Worm (Caenorhabditis elegans): ENCODE measurements around the gene mdt-4.

- TF ChIP-seq med-1 (GFP tag; optimal IDR thresholded peaks at IDR 0.05; ENCODE audit: insufficient read depth) (no peak), ztf-29 (GFP tag; IDR thresholded peaks at IDR 0.05) (no peak), cog-1 (tag; optimal IDR thresholded peaks at IDR 0.05) (no peak), flt-1 (GFP tag; IDR thresholded peaks at IDR 0.05) (no peak), T22C8.4 (GFP tag; IDR thresholded peaks at IDR 0.05) (no peak), ref-1 (GFP tag; conservative IDR thresholded peaks at IDR 0.05) (no peak)
Measured at ce11 chrII:4904778-4905177, 39.0 kb downstream of the mdt-4 start, which contains the start of gene btbd-10.

All from whole organism, midembryonic.